Worm (Caenorhabditis elegans) whole organism, young adult: Measurements from ENCODE around the gene srh-217.

ENCODE experiments used
- B0019.2 ChIP-seq: fragments of 200-800 bp; sonication (Bioruptor generic); conservative IDR thresholded peaks from 2 replicates; pipeline ENCODE4 v1.3.6; 2022; ENCODE audit warnings: missing genetic modification reagents, missing genetic modification characterization, missing compliant biosample characterization
- D2030.7 ChIP-seq: fragments of 200-800 bp; sonication (Bioruptor generic); IDR thresholded peaks from 2 replicates; pipeline ENCODE4 v1.3.6; 2022; ENCODE audit warnings: missing genetic modification reagents, missing genetic modification characterization, missing compliant biosample characterization
- athp-1 ChIP-seq: sonication (generic microtip); optimal IDR thresholded peaks from 2 replicates; lab custom pipeline; 2017; ENCODE audit warnings: mild to moderate bottlenecking, missing genetic modification characterization, missing compliant biosample characterization
- ceh-100 ChIP-seq: fragments of 200-800 bp; sonication (Bioruptor generic); IDR thresholded peaks from 2 replicates; pipeline ENCODE4 v1.3.6; 2022; ENCODE audit warnings: missing genetic modification reagents, missing genetic modification characterization, missing compliant biosample characterization
- ceh-40 ChIP-seq: fragments of 200-800 bp; sonication (Bioruptor generic); IDR thresholded peaks from 2 replicates; pipeline ENCODE4 v1.3.6; 2022; ENCODE audit warnings: missing genetic modification characterization, missing compliant biosample characterization
- efl-1 ChIP-seq: fragments of 150-350 bp; optimal IDR thresholded peaks from 2 replicates; lab custom pipeline; 2014; ENCODE audit warnings: missing biosample characterization, missing genetic modification reagents, missing genetic modification characterization
- hlh-12 ChIP-seq: sonication (generic microtip); optimal IDR thresholded peaks from 2 replicates; lab custom pipeline; 2016; ENCODE audit warnings: missing genetic modification characterization, missing compliant biosample characterization
- hmg-20 ChIP-seq: fragments of 200-800 bp; sonication (Bioruptor generic); IDR thresholded peaks from 2 replicates; pipeline ENCODE4 v1.3.6; 2022; ENCODE audit warnings: missing genetic modification reagents, missing genetic modification characterization, missing compliant biosample characterization
- mel-28 ChIP-seq: sonication (generic microtip); optimal IDR thresholded peaks from 2 replicates; lab custom pipeline; 2016; ENCODE audit warnings: borderline replicate concordance, mild to moderate bottlenecking, missing genetic modification characterization, missing compliant biosample characterization
- pbrm-1 ChIP-seq: fragments of 200-800 bp; sonication (Bioruptor generic); IDR thresholded peaks from 2 replicates; pipeline ENCODE4 v1.3.6; 2022; ENCODE audit warnings: missing genetic modification reagents, missing genetic modification characterization, missing compliant biosample characterization
- sptf-2 ChIP-seq: fragments of 200-800 bp; sonication (Bioruptor generic); optimal IDR thresholded peaks from 2 replicates; lab custom pipeline; 2018; ENCODE audit warnings: mild to moderate bottlenecking, missing genetic modification characterization, missing compliant biosample characterization
- unc-130 ChIP-seq: sonication (generic microtip); optimal IDR thresholded peaks from 2 replicates; lab custom pipeline; 2016; ENCODE audit warnings: missing genetic modification reagents, missing genetic modification characterization, missing compliant biosample characterization

ce11 chrV:20186579-20186978 lies 8.8 kb downstream of the srh-217 start, which contains the start of gene srz-16:
- TF ChIP-seq sptf-2 (GFP tag; lab: Kevin White, UChicago) (no peak), hlh-12 (no peak), mel-28 (no peak), D2030.7 (GFP tag; lab: Robert Waterston, UW) (no peak), ceh-100 (GFP tag; lab: Robert Waterston, UW) (no peak), pbrm-1 (no peak), unc-130 (GFP tag; lab: Kevin White, UChicago) (no peak), athp-1 (tag; lab: Kevin White, UChicago) (no peak), efl-1 (no peak), ceh-40 (GFP tag; lab: Robert Waterston, UW) (no peak), B0019.2 (no peak), hmg-20 (GFP tag; lab: Robert Waterston, UW) (no peak)
